Worm (Caenorhabditis elegans) whole organism, midembryonic: ENCODE measurements around the gene srlf-28.

Experiments
- T22C8.4 ChIP-seq: fragments of 200-800 bp; sonication (Bioruptor generic); IDR thresholded peaks from 2 replicates; pipeline ENCODE4 v1.3.6; 2022; ENCODE audit warnings: missing genetic modification characterization, missing compliant biosample characterization
- klf-2 ChIP-seq: fragments of 200-800 bp; sonication (Bioruptor generic); conservative IDR thresholded peaks from 2 replicates; pipeline ENCODE4 v1.3.6; 2022; ENCODE audit warnings: missing genetic modification reagents, missing genetic modification characterization, missing compliant biosample characterization
- ztf-29 ChIP-seq: fragments of 200-800 bp; sonication (Bioruptor generic); IDR thresholded peaks from 2 replicates; pipeline ENCODE4 v1.3.6; 2022; ENCODE audit warnings: missing genetic modification reagents, missing genetic modification characterization, missing compliant biosample characterization

DNA sequence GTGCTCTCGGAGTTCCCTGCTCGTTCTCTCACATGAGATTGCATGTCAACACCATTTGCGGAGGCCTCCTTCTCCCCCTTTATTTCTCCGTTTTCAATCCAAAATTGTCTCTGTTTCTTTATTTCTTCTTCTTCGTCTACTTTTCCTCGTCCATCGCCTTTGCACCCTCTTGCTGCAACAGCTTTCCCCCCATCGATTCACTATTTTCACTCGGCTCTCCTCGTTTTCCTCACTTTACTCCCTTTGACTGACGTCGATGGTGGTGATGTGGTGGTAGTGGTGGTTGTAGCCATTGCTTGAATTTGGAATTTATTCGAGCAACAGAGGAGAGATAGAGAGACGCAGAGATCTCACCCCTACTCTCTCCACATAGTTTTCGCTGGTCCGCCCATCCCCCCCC is 28.0 kb upstream of the srlf-28 start:
- TF ChIP-seq ztf-29 (GFP tag; lab: Robert Waterston, UW), result no peak
- 0 out of 2 replicates have a peak, but pooled peaks have one; percentile 17 for TF ChIP-seq klf-2 (GFP tag; lab: Robert Waterston, UW)
- no peak for TF ChIP-seq T22C8.4 (GFP tag; lab: Robert Waterston, UW)
